Fruit fly (Drosophila melanogaster) S2 (cell line): ENCODE measurements around the gene CG1635.

Source experiments
- CG8478 ChIP-seq: fragments of >200 bp; optimal IDR thresholded peaks from 2 replicates; lab custom pipeline; 2018
- CTCF ChIP-seq, 2 experiments: fragments of >200 bp; optimal IDR thresholded peaks; 2 replicates each; lab custom pipeline; 2018

The CG1635 gene

dm6 chr3R:31608030-31608429 lies 19.6 kb downstream of the CG1635 start:
- TF ChIP-seq CTCF (optimal IDR thresholded peaks at IDR 0.05; lab: Kevin White, UChicago) (no peak), CG8478 (lab: Kevin White, UChicago) (no peak)

DNA sequence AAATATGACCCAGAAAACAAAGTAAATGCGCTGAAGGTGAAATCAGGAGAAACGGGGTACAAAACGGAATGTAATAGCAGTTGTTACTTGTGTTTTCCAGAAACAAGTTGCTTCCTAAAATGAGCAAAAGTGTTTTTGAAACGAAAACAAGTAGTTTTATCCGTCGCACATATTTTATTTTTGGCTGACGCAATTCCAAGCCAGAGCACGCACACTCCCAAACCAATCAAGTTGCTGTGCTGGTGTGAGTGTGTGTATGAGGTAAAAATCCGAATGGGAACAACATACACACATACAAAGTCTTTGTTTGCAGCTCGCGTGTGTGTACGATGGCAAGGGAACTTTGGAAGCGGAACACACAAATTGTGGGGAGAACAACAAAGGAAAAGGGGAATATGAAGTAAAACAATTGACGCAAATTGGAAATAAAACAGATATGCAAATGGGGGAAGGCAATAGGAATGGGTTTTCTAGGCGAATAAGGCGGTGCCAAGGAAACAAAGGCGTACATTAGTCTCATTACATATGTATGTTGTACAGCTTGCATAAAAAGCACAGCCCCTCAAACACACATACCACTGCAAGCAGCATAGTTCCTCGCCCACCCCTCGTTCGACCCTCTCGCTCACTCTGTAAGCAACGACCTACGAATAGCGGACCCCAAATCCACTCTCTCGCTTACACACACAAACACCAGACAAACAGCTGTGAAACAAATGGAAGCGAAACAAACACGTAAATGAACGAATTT lies 20.1 kb downstream of the CG1635 start:
- TF ChIP-seq CG8478 (lab: Kevin White, UChicago) = peak; percentile 67
- TF ChIP-seq CTCF (optimal IDR thresholded peaks at IDR 0.05; lab: Kevin White, UChicago) = no peak

DNA sequence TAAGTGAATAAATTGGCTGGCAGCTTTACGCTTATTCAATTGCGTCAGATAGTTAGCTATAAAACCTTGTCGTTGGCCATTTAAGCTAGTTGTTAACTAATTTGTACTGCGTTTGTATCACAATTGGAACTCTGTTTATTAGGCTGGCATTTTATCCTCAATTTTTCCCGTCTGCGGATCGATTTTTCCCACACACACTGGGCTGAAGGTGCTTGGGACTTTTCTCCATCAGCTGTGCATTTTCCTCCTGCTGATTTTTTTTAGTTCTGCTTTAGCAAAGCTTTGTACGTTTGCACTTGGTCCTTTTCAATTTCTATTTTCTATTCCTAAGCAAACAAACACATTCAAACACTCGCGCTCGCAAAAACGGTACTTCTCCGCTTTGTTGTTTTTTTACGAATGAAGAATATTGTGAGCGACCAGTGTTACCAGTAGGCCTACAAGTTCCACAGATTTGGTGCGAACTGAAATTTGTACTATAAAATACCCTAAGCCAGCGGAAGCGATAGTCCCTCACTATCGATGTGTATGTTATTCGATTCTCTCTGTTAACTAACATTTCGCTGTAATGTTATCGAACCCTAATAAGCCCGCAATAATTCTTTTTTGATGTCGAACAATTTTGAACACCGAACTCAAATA lies 21.1 kb downstream of the CG1635 start:
- TF ChIP-seq CG8478 (lab: Kevin White, UChicago) (no peak), CTCF (optimal IDR thresholded peaks at IDR 0.05; lab: Kevin White, UChicago) (peak in 1 of 2 experiments; percentile 29)

DNA sequence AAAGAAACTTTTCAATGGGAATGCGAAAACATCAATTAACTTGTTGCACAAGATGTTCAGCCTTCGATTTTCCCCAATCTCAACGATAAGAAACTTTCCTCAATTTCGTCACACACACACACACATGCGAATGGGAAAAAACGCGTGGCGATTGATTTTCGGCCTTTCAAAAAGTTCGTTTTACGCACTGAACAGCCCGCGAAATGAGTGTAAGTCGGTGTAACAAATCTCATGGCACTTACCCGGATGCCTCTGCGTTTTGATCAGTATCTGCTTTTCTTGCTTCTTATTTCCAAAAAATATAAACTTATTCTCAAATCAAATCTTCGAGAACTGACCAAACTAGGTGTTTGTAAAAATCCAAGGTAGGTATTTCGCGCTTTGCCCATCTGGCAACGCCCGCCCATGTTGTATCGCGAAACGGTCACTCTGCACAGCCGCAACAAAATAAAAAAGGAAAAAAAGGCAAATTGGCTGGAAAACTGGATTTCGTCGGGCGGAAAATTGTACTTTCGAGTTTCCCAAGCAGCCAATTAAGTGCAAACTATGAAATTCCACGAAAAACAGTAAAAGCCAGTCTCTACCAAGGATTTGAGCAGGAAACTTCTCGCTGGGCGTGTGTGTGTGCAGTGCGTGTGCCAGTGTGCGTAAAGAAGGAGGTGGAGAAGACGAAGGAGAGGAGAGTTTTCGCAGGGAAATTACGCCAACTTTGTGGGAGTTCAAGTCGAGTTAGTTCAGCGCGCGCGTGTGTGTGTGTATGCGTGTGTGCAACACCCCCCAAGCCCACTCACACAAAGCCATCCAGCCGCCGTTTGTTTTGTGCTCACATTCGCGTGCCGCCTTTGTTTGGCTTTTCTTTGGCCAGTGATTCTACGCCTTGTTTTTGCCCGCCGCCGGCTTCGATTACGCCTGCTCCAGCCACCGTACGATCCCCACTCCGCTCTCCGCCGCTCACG lies 22.4 kb downstream of the CG1635 start, which contains the start of gene Med:
Med (plus strand) TSS at position 408 of the 956 bp plus-strand sequence.
- TF ChIP-seq CTCF (optimal IDR thresholded peaks at IDR 0.05; lab: Kevin White, UChicago) (no peak), CG8478 (lab: Kevin White, UChicago) (no peak)

DNA sequence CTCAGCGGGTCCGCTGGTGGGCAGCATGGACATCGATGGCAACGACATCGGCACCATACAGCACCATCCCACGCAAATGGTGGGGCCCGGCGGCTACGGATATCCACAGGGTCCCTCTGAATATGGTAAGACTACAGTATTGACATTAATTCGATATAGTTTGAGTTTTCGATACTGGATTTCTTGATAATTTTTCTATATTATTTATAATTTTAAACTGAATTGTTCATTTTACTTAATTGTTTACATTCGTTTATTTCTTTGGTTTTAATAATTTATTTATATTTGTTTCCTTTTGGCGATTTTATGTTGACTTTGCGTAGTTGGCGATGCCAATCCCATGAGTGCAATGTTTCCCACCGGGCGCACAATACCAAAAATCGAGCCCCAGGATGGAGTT lies 24.1 kb downstream of the CG1635 start, which contains the start of gene CycG:
CycG (minus strand) TSS at position 101 of the 400 bp plus-strand sequence.
- TF ChIP-seq CTCF (optimal IDR thresholded peaks at IDR 0.05; lab: Kevin White, UChicago) = no peak
- TF ChIP-seq CG8478 (lab: Kevin White, UChicago) = no peak

dm6 chr3R:31616001-31616400 lies 27.5 kb downstream of the CG1635 start, which contains the start of the genes Mnat9 and CG1792:
Gene Mnat9, minus strand, starts transcription at chr3R:31616160.
Gene CG1792, plus strand, starts transcription at chr3R:31616303.
- no peak for TF ChIP-seq CG8478 (lab: Kevin White, UChicago)
- TF ChIP-seq CTCF (optimal IDR thresholded peaks at IDR 0.05; lab: Kevin White, UChicago) = no peak

DNA sequence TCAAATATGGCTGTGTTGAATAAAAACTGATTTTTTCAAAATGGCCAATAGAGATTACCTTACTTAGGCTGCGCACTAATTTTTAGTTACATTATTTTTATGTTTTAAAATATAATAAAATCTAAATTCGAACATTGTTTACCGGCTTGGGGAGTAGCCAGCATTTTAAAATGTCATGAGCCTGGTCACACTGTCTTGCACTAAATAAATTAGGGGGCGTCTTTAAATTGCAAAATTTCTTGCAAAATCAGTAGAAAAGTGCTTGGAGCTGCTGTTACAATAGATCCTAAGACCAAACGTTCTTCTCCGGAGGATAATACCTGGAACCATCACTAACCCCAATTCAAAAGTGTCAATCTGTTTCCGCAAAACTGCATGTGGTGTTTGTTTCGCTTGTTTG lies 29.3 kb downstream of the CG1635 start, which contains the start of gene pasha:
pasha (plus strand) TSS at position 177 of the 400 bp plus-strand sequence.
- TF ChIP-seq CTCF (optimal IDR thresholded peaks at IDR 0.05; lab: Kevin White, UChicago) (no peak), CG8478 (lab: Kevin White, UChicago) (no peak)

DNA sequence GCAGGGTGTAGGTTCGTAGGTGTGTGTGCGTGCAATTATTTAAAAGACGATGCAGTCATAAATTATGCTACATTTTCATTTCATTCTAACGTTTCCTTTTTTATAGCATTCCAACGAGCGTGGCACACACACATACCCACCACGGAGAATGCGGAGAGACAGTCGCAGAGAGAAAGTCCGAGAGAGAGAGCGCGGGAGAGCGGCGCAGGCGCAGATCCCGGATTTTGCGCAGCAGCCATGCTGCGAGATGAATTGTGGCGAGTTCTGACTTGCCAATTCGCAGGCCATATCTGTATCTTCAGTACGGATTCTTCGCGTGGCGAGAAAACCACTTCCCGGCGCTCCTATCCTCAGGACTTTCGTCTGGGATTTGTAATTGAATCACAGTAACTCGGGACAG lies 33.3 kb downstream of the CG1635 start, which contains the start of gene kek6:
kek6 (plus strand) TSS at position 323 of the 400 bp plus-strand sequence.
- TF ChIP-seq CG8478 (lab: Kevin White, UChicago) (no peak), CTCF (optimal IDR thresholded peaks at IDR 0.05; lab: Kevin White, UChicago) (no peak)

dm6 chr3R:31622648-31623047 lies 34.2 kb downstream of the CG1635 start:
- TF ChIP-seq CG8478 (lab: Kevin White, UChicago) (no peak), CTCF (optimal IDR thresholded peaks at IDR 0.05; lab: Kevin White, UChicago) (no peak)

- no peak for TF ChIP-seq CG8478 (lab: Kevin White, UChicago)
- no peak for TF ChIP-seq CTCF (optimal IDR thresholded peaks at IDR 0.05; lab: Kevin White, UChicago)
Measured at dm6 chr3R:31626237-31626636, 37.8 kb downstream of the CG1635 start.

DNA sequence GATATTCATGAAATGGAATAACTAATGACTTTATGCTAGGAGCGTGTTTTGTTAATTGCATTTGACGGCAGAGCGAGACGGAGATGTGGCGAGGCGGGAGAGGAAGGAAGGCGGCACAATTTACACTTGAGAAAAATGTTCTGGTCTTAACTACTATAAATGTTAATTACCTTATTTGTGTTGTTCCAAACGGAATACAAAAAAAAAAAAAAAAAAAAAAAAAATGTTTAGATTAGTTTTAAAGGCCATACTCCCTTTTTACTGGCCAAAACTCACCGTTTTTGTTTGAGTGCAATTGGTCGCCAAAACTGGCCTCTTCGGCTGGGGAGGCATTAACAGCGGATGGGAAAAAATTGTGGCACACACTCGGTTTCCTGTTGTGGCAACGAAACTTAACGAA lies 38.7 kb downstream of the CG1635 start:
- TF ChIP-seq CG8478 (lab: Kevin White, UChicago) = no peak
- no peak for TF ChIP-seq CTCF (optimal IDR thresholded peaks at IDR 0.05; lab: Kevin White, UChicago)

DNA sequence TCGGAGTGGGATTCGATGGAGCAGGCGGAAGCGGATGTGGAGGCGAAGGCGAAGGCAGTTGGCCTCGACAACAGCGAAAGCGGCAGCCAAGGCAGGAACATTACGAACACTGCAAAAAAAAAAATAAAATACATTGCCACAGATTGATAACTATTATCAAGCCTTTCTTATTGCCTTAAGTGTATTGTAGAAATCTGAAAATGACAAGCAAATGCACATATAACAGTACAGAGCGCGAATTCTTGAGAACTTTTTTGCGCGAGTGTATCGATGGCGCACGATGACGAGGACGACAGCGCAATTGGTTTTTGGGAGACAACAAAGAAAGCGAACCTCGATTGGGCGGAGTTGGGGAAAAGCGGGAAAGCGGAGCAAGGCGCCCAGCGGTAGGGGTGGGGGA lies 41.9 kb downstream of the CG1635 start:
- TF ChIP-seq CG8478 (lab: Kevin White, UChicago) (no peak), CTCF (optimal IDR thresholded peaks at IDR 0.05; lab: Kevin White, UChicago) (no peak)

dm6 chr3R:31632316-31632715 lies 43.8 kb downstream of the CG1635 start:
- TF ChIP-seq CG8478 (lab: Kevin White, UChicago) (no peak), CTCF (optimal IDR thresholded peaks at IDR 0.05; lab: Kevin White, UChicago) (no peak)

DNA sequence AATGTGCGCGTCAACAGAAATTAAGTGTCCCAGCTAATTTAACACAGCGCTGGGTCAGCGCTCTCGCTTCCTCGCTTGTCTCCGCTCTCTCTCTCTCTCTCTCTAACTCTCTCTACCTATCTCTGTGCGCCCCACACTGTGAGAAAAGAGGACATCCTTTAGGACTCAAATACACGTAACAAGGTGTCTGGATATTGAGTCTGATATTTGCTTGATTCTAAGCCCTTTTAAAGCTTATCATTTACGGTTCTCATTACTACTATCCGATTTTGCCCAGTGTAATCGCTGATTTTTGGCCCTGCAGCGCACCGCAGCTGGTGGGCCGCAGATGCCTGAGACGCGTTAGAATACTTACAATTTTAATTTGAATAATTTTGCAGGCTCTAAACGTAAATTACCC lies 48.0 kb downstream of the CG1635 start:
- TF ChIP-seq CTCF (optimal IDR thresholded peaks at IDR 0.05; lab: Kevin White, UChicago) (no peak), CG8478 (lab: Kevin White, UChicago) (no peak)
